Worm (Caenorhabditis elegans) whole organism, midembryonic: Measurements from ENCODE around the gene ZK418.2.

Experiments used
- T22C8.4 ChIP-seq: fragments of 200-800 bp; sonication (Bioruptor generic); IDR thresholded peaks from 2 replicates; pipeline ENCODE4 v1.3.6; 2022; ENCODE audit warnings: missing genetic modification characterization, missing compliant biosample characterization
- cog-1 ChIP-seq: sonication (generic microtip); optimal IDR thresholded peaks from 2 replicates; lab custom pipeline; 2016; ENCODE audit warnings: missing genetic modification characterization, missing compliant biosample characterization
- flt-1 ChIP-seq: fragments of 200-800 bp; sonication (Bioruptor generic); IDR thresholded peaks from 2 replicates; pipeline ENCODE4 v1.3.6; 2022; ENCODE audit warnings: missing genetic modification characterization, missing compliant biosample characterization
- klf-2 ChIP-seq: fragments of 200-800 bp; sonication (Bioruptor generic); conservative IDR thresholded peaks from 2 replicates; pipeline ENCODE4 v1.3.6; 2022; ENCODE audit warnings: missing genetic modification reagents, missing genetic modification characterization, missing compliant biosample characterization
- med-1 ChIP-seq: sonication (generic microtip); optimal IDR thresholded peaks from 2 replicates; lab custom pipeline; 2017; ENCODE audit warnings: missing genetic modification characterization, mild to moderate bottlenecking, missing compliant biosample characterization, antibody characterized with exemption, missing genetic modification reagents; ENCODE audit not compliant: insufficient read depth
- ref-1 ChIP-seq: fragments of 200-800 bp; sonication (Bioruptor generic); conservative IDR thresholded peaks from 2 replicates; pipeline ENCODE4 v1.3.6; 2022; ENCODE audit warnings: missing genetic modification reagents, missing genetic modification characterization, missing compliant biosample characterization
- tab-1 ChIP-seq: fragments of 200-800 bp; sonication (Bioruptor generic); IDR thresholded peaks from 2 replicates; pipeline ENCODE4 v1.3.6; 2022; ENCODE audit warnings: missing genetic modification characterization, missing compliant biosample characterization
- ztf-23 ChIP-seq: fragments of 200-800 bp; sonication (Bioruptor generic); IDR thresholded peaks from 2 replicates; pipeline ENCODE4 v1.3.6; 2022; ENCODE audit warnings: missing genetic modification reagents, missing genetic modification characterization, missing compliant biosample characterization
- ztf-29 ChIP-seq: fragments of 200-800 bp; sonication (Bioruptor generic); IDR thresholded peaks from 2 replicates; pipeline ENCODE4 v1.3.6; 2022; ENCODE audit warnings: missing genetic modification reagents, missing genetic modification characterization, missing compliant biosample characterization

ZK418.2 gene

DNA sequence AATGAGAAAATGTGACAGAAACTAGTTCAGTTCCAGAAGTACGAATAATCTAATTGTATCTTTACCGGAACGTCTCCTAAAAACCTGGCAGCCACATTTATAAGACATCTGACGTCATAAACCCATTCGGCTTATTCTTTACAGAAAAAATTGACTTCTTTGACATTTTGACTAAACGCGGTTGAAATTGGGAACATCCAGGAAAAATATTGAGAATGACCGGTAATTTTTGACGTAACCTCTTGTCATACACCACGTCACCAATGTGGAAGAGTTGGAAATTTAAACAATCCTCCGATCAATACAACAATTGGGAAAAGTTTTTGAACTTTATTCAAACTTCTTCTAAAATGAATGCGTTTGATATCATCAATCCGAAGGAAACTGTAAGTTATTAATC, at the start of gene ZK418.2:
Gene ZK418.2 (plus strand): TSS at position 301 of the 400 bp plus-strand sequence.
- no peak for TF ChIP-seq med-1 (GFP tag; lab: Kevin White, UChicago)

DNA sequence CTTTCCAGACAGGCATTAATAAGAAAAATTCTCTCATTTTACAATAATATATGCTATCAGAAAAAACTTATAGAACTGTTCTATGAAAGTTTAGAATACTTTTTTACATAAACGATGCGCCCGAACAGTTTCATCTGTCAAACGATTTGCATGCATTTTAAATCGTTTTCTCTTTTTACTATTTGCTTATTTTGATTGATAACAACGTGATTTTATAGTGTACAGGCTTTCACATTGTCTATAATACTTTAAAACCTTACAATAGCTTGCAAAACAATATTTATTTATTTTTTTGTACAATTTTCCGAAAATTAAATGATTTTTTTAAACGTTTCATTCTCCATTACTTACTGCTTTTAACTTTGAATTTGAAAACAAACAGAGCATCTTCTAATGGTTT, 45.5 kb upstream of the ZK418.2 start, which contains the start of gene R01H2.7:
Gene R01H2.7 (minus strand): TSS at position 101 of the 400 bp plus-strand sequence.
- TF ChIP-seq cog-1: no peak
- TF ChIP-seq med-1 (GFP tag; lab: Kevin White, UChicago): no peak
- TF ChIP-seq ztf-29 (GFP tag; lab: Robert Waterston, UW): no peak
- no peak for TF ChIP-seq flt-1
- no peak for TF ChIP-seq ref-1 (GFP tag; lab: Robert Waterston, UW)
- TF ChIP-seq tab-1 (GFP tag; lab: Robert Waterston, UW): no peak
- TF ChIP-seq T22C8.4 (GFP tag; lab: Robert Waterston, UW): no peak
- no peak for TF ChIP-seq ztf-23 (GFP tag; lab: Robert Waterston, UW)
- no peak for TF ChIP-seq klf-2 (GFP tag; lab: Robert Waterston, UW)

DNA sequence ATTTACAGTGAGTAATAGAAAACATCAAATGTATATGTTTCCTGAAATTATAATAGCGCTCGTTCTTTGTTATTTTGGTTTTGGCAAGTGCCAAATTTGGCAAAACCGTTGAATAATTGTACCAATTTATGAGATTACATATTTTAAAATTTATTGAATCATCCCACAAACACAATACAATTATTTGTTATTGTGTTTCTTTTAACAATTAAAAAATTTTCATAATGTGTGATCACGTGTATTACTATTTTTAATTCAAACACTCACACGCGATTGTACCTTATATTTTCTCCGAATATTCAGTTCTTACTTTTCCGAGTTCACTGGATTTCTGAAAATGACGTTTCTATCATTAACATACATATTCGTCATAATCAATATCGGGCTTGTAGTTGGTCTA, 34.9 kb upstream of the ZK418.2 start, which contains the start of gene R01H2.2:
Gene R01H2.2 (plus strand): TSS at position 301 of the 400 bp plus-strand sequence.
- TF ChIP-seq ztf-23 (GFP tag; lab: Robert Waterston, UW) (no peak), cog-1 (no peak)

DNA sequence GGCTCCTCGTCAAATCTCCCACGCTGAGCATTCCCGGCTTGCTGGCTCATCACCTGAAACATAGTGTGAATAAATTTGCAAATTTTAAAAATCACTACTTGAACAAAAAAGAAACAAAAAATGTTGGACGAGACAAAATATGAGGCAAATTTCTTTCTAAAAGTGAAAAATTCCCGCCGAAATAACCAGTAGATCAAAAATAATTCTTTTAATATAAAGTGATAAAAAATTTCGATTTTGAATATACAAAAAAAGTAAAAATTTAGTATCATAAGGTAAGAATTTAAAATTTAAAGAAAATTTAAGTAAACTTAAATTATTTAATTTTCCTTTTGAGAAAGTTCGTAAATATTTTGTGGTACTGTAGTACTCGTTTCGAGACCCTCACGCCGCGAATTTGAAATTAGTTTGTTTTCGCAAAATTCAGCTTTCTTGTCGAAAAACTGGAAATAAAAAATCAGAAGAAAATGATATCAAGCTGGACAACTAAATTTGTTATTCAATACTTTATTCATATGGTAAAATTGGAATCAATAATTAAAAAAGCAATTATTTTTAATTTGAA, 30.5 kb upstream of the ZK418.2 start, which contains the start of gene egg-2:
Gene egg-2 (minus strand): TSS at position 53 of the 565 bp plus-strand sequence.
- no peak for TF ChIP-seq klf-2 (GFP tag; lab: Robert Waterston, UW)
- no peak for TF ChIP-seq ztf-29 (GFP tag; lab: Robert Waterston, UW)
- no peak for TF ChIP-seq ztf-23 (GFP tag; lab: Robert Waterston, UW)
- TF ChIP-seq flt-1: no peak
- TF ChIP-seq tab-1 (GFP tag; lab: Robert Waterston, UW): no peak
- TF ChIP-seq T22C8.4 (GFP tag; lab: Robert Waterston, UW): no peak
- TF ChIP-seq med-1 (GFP tag; lab: Kevin White, UChicago): no peak
- no peak for TF ChIP-seq ref-1 (GFP tag; lab: Robert Waterston, UW)
- TF ChIP-seq cog-1: no peak

ce11 chrIII:7062580-7062979, 28.6 kb upstream of the ZK418.2 start, which contains the start of gene R01H2.1:
R01H2.1 (plus strand) TSS chrIII:7062880.
- no peak for TF ChIP-seq tab-1 (GFP tag; lab: Robert Waterston, UW)
- no peak for TF ChIP-seq ztf-23 (GFP tag; lab: Robert Waterston, UW)

DNA sequence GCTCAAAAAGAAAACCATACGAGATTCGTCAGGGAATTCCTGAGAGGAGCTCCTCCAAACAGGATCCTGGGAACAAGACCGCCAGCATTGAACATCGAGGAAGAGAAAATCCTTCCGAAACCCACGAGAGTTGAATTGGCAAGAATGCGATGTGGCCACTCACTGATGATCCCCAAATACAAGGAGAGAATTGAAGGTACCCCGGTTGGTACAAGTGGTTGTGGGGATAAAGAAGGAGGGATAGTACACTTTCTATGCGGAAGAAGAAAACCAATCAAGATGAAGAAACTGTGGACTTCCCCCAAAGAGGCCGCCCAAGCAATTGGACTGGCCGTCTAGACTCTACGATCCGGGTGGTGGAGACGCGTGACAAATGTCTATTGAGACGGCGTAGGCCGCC, 28.1 kb upstream of the ZK418.2 start:
- no peak for TF ChIP-seq ztf-23 (GFP tag; lab: Robert Waterston, UW)
- TF ChIP-seq T22C8.4 (GFP tag; lab: Robert Waterston, UW): no peak
- no peak for TF ChIP-seq ref-1 (GFP tag; lab: Robert Waterston, UW)
- TF ChIP-seq med-1 (GFP tag; lab: Kevin White, UChicago): no peak
- TF ChIP-seq cog-1: no peak
- TF ChIP-seq flt-1: no peak
- no peak for TF ChIP-seq ztf-29 (GFP tag; lab: Robert Waterston, UW)
- no peak for TF ChIP-seq klf-2 (GFP tag; lab: Robert Waterston, UW)
- no peak for TF ChIP-seq tab-1 (GFP tag; lab: Robert Waterston, UW)

ce11 chrIII:7064185-7064584, 27.0 kb upstream of the ZK418.2 start, which contains the start of gene R01H2.4:
R01H2.4 (minus strand) TSS chrIII:7064285.
- TF ChIP-seq T22C8.4 (GFP tag; lab: Robert Waterston, UW) (no peak), ref-1 (GFP tag; lab: Robert Waterston, UW) (no peak), ztf-29 (GFP tag; lab: Robert Waterston, UW) (no peak), tab-1 (GFP tag; lab: Robert Waterston, UW) (no peak), cog-1 (no peak), med-1 (GFP tag; lab: Kevin White, UChicago) (no peak), ztf-23 (GFP tag; lab: Robert Waterston, UW) (no peak), klf-2 (GFP tag; lab: Robert Waterston, UW) (no peak), flt-1 (no peak)

- no peak for TF ChIP-seq flt-1
- no peak for TF ChIP-seq cog-1
- TF ChIP-seq T22C8.4 (GFP tag; lab: Robert Waterston, UW): no peak
- no peak for TF ChIP-seq med-1 (GFP tag; lab: Kevin White, UChicago)
- no peak for TF ChIP-seq ref-1 (GFP tag; lab: Robert Waterston, UW)
- TF ChIP-seq tab-1 (GFP tag; lab: Robert Waterston, UW): no peak
- TF ChIP-seq klf-2 (GFP tag; lab: Robert Waterston, UW): no peak
- TF ChIP-seq ztf-29 (GFP tag; lab: Robert Waterston, UW): no peak
- TF ChIP-seq ztf-23 (GFP tag; lab: Robert Waterston, UW): no peak
These were observed 23.7 kb upstream of the ZK418.2 start, which contains the start of gene ger-1 for ce11 chrIII:7067385-7067896. ger-1 (minus strand) TSS chrIII:7067477.

- TF ChIP-seq ztf-23 (GFP tag; lab: Robert Waterston, UW): no peak
- no peak for TF ChIP-seq ztf-29 (GFP tag; lab: Robert Waterston, UW)
- no peak for TF ChIP-seq flt-1
- no peak for TF ChIP-seq klf-2 (GFP tag; lab: Robert Waterston, UW)
These were observed 22.5 kb upstream of the ZK418.2 start, which contains the start of the genes ubc-18 and R01H2.8 for ce11 chrIII:7068520-7069113. ubc-18 (minus strand) TSS chrIII:7068570. R01H2.8 (plus strand) TSS chrIII:7069063.

DNA sequence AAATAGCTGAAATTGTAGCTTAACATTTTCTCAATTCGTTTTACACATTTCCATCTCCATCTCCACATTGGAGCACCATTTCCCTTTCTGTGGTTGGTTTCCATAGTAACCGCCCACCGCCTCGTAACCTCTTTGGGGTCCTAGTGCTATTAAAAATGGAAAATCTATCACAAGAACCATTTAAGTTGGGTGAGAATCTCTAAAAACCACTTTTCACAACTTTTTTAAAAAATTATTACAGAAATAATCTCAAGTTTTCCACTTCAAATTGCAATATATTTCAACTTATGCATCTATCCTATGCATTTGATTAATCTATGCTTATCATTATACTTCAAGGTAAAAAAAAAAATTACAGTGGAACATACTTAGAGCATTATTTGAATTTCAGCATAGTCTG, 21.2 kb upstream of the ZK418.2 start, which contains the start of gene tmem-17:
Gene tmem-17 (plus strand): TSS at position 301 of the 400 bp plus-strand sequence.
- TF ChIP-seq ztf-29 (GFP tag; lab: Robert Waterston, UW) (no peak), ref-1 (GFP tag; lab: Robert Waterston, UW) (no peak), flt-1 (no peak), tab-1 (GFP tag; lab: Robert Waterston, UW) (no peak)
